Worm (Caenorhabditis elegans): Measurements from ENCODE around the gene hyls-1.

Gene hyls-1

DNA sequence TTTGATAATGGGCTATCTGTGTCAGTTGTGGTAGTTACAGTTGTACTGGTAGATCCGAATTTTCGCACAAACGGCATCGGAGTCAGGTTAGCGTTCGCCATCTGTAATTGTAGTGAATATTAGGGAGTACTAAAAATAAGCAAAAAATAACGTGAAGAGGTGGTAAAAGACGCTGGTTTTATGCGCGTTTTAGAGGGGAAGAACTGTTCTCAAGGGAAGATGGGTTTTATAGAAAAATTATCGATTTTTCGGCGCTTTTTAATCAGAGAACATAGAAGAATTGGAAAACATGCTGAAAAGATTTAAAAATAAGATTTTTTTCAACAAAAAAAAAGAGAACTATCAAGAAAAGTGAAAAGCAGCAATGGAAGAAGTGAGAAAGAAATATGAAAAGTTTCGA is 14.0 kb upstream of the hyls-1 start, which contains the start of gene C13F10.7:
C13F10.7 (minus strand) TSS at position 101 of the 400 bp plus-strand sequence.
- no peak for TF ChIP-seq D2030.7 (GFP tag; IDR thresholded peaks at IDR 0.05)
- no peak for TF ChIP-seq aptf-2 (GFP tag; conservative IDR thresholded peaks at IDR 0.05)

DNA sequence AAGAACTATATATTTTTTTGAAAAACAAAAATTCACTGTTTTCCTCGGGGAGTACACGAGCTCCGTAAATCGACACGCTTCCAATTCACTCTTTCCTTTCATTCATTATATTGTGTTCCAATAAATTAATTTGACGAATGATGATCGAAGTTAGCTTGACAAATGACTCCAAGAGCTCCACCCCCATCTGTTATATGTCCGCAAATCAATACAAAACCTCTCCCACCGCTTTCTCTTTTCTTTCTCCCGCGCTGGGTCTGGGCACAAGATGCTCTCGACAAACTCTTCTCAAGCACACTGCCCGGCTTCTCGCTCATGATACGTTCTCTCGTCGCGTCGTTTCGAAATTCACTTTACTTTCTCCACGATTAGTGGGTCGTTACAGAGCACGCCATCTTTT is 13.2 kb upstream of the hyls-1 start, which contains the start of gene C13F10.1:
C13F10.1 (plus strand) TSS at position 138 of the 400 bp plus-strand sequence.
- TF ChIP-seq nhr-80 (tag; optimal IDR thresholded peaks at IDR 0.05) (no peak), ztf-6 (GFP tag; IDR thresholded peaks at IDR 0.05) (no peak), ztf-22 (GFP tag; optimal IDR thresholded peaks at IDR 0.05) (no peak), cebp-1 (GFP tag; IDR thresholded peaks at IDR 0.05) (no peak), cebp-1 (tag; optimal IDR thresholded peaks at IDR 0.05) (peak; percentile 39), T26A5.8 (tag; optimal IDR thresholded peaks at IDR 0.05) (no peak), rcor-1 (GFP tag; IDR thresholded peaks at IDR 0.05) (0 out of 2 replicates have a peak, but pooled peaks have one; percentile 17), zfh-2 (GFP tag; conservative IDR thresholded peaks at IDR 0.05) (0 out of 2 replicates have a peak, but pooled peaks have one; percentile 15), hlh-12 (tag; optimal IDR thresholded peaks at IDR 0.05) (no peak), cebp-2 (GFP tag; IDR thresholded peaks at IDR 0.05) (no peak)

DNA sequence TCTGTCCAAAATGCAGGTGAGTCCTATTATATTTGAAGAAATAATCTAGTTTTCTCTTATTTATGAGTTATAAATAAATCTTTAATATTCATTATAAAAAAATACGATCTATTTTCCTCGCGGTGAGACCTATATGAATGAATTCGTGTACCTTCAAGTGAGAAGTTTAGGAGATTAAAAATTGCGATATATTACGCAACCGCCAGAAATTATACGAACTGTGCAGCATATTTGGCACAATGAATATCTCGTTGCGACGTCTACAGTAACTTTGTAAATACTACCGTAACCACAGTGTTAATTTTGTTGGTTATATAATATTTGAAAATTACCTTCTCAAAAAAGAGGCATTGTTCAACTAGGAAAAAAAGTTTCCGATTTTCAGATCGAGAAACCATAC is 12.8 kb upstream of the hyls-1 start:
- TF ChIP-seq dpff-1 (tag; optimal IDR thresholded peaks at IDR 0.05) (no peak), lir-1 (GFP tag; conservative IDR thresholded peaks at IDR 0.05) (no peak), mxl-1 (tag; optimal IDR thresholded peaks at IDR 0.05) (no peak), ets-4 (GFP tag; optimal IDR thresholded peaks at IDR 0.05) (no peak), ceh-100 (GFP tag; IDR thresholded peaks at IDR 0.05) (no peak), cebp-2 (GFP tag; IDR thresholded peaks at IDR 0.05) (no peak), ztf-3 (GFP tag; optimal IDR thresholded peaks at IDR 0.05) (no peak), somi-1 (GFP tag; optimal IDR thresholded peaks at IDR 0.05) (no peak)

DNA sequence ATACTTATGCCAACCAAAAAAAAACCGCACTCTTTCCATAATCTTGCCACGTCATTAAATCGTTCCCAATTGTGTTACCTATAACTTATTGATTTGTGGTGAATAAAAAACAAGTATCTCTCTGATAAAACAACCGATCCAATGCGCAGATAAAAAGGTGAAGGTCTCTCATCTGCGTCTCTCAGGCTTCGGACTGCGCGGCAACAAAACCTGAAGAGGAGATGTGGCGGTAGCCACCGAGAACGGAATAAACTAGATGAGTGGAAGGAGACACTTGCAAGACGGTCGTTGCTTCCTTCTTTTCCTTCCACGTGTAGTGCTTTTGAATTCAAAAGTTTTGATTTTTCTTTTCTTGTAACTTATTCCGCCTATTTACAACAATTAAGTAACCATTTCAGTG is 12.2 kb upstream of the hyls-1 start, which contains the start of gene fkb-3:
fkb-3 (plus strand) TSS at position 277 of the 400 bp plus-strand sequence.
- TF ChIP-seq egl-18 (GFP tag; IDR thresholded peaks at IDR 0.05) (no peak), die-1 (tag; optimal IDR thresholded peaks at IDR 0.05) (no peak), madf-3 (GFP tag; IDR thresholded peaks at IDR 0.05) (no peak), atf-7 (tag; optimal IDR thresholded peaks at IDR 0.05) (no peak), rec-8 (tag; optimal IDR thresholded peaks at IDR 0.05) (no peak)

DNA sequence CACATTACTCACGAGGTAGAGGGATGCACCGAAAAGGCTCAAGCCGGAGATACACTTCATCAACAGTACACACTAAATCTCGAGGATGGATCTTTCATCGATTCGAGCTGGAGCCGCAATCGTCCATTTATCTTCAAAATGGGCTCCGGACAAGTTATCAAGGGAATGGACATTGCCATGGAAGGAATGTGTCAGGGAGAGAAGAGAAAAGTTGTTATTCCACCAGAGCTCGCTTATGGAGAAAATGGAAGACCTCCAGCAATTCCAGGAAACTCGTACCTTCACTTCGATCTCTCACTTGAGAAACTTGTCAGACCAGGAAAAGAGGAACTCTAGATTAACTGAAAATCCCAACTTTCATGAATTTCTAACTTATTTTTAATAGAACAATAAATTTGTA is 11.3 kb upstream of the hyls-1 start:
- TF ChIP-seq hsf-1 (GFP tag; IDR thresholded peaks at IDR 0.05) (no peak), ZK185.1 (tag; optimal IDR thresholded peaks at IDR 0.05; ENCODE audit: poor library complexity, severe bottlenecking) (peak; percentile 18), attf-6 (GFP tag; IDR thresholded peaks at IDR 0.05) (0 out of 2 replicates have a peak, but pooled peaks have one; percentile 23), Y56A3A.18 (GFP tag; IDR thresholded peaks at IDR 0.05) (0 out of 2 replicates have a peak, but pooled peaks have one; percentile 41), atf-7 (tag; optimal IDR thresholded peaks at IDR 0.05) (no peak)

DNA sequence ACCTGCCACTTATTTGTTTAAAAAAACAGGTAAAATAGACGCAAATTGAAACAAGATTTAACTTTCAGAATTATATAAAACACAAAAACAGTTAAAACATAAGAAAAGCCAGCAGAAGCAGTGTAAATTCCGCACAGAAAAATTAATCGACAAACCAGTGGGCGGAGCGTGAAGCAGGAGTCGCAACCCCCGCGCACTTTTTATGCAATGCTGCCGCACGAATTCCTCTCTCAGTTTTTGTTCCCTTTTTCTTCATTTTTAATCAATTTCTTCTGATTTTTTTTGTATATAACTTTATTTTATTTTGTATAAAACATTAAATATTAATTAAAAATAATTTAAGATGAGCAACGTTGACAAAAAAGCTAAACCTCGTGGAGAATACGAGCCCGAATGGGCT is 6.3 kb upstream of the hyls-1 start, which contains the start of the genes gei-6 and krr-1:
gei-6 (minus strand) TSS at position 2 of the 400 bp plus-strand sequence.
krr-1 (plus strand) TSS at position 344 of the 400 bp plus-strand sequence.
- no peak for TF ChIP-seq nhr-120 (GFP tag; IDR thresholded peaks at IDR 0.05)
- no peak for TF ChIP-seq egl-18 (GFP tag; IDR thresholded peaks at IDR 0.05)
- TF ChIP-seq F23B12.7 (tag; optimal IDR thresholded peaks at IDR 0.05; ENCODE audit: insufficient read depth) = peak; percentile 73
- TF ChIP-seq sea-2 (GFP tag; IDR thresholded peaks at IDR 0.05) = no peak
- TF ChIP-seq attf-5 (GFP tag; optimal IDR thresholded peaks at IDR 0.05) = peak; percentile 60
- no peak for TF ChIP-seq mel-28 (tag; optimal IDR thresholded peaks at IDR 0.05; ENCODE audit: borderline replicate concordance)
- no peak for TF ChIP-seq lin-40 (tag; optimal IDR thresholded peaks at IDR 0.05)
- peak; percentile 65 for TF ChIP-seq mcd-1 (GFP tag; IDR thresholded peaks at IDR 0.05)
- TF ChIP-seq athp-1 (tag; optimal IDR thresholded peaks at IDR 0.05) = no peak
- TF ChIP-seq lin-54 (GFP tag; optimal IDR thresholded peaks at IDR 0.05) = peak; percentile 14
- TF ChIP-seq die-1 (tag; optimal IDR thresholded peaks at IDR 0.05) = no peak
- peak; percentile 34 for TF ChIP-seq rpc-1 (optimal IDR thresholded peaks at IDR 0.05)
- TF ChIP-seq rpc-1 (tag; optimal IDR thresholded peaks at IDR 0.05) = no peak
- TF ChIP-seq snpc-1.3 (tag; optimal IDR thresholded peaks at IDR 0.05; ENCODE audit: insufficient read depth) = peak; percentile 55
- TF ChIP-seq C17E4.6 (GFP tag; IDR thresholded peaks at IDR 0.05) = no peak
- TF ChIP-seq ZK185.1 (tag; optimal IDR thresholded peaks at IDR 0.05; ENCODE audit: poor library complexity, severe bottlenecking) = peak; percentile 52

All from whole organism, young adult.